Worm (Caenorhabditis elegans): Measurements from ENCODE around the gene C14A11.2.

ce11 chrX:2827702-2828182 is 24.8 kb downstream of the C14A11.2 start, which contains the start of gene ssr-2:
- TF ChIP-seq hlh-6 (tag; optimal IDR thresholded peaks at IDR 0.05), result no peak
- TF ChIP-seq T23F11.4 (GFP tag; optimal IDR thresholded peaks at IDR 0.05), result no peak
- TF ChIP-seq pqm-1 (tag; optimal IDR thresholded peaks at IDR 0.05), result no peak
- TF ChIP-seq ama-1 (optimal IDR thresholded peaks at IDR 0.05), result no peak
- no peak for TF ChIP-seq ets-4 (tag; optimal IDR thresholded peaks at IDR 0.05)
- no peak for TF ChIP-seq ceh-45 (GFP tag; IDR thresholded peaks at IDR 0.05)
- no peak for TF ChIP-seq ref-2 (tag; optimal IDR thresholded peaks at IDR 0.05)
- TF ChIP-seq ceh-48 (tag; optimal IDR thresholded peaks at IDR 0.05), result no peak
- no peak for TF ChIP-seq elt-2 (tag; optimal IDR thresholded peaks at IDR 0.05)
- no peak for TF ChIP-seq ceh-6 (GFP tag; optimal IDR thresholded peaks at IDR 0.05)
- no peak for TF ChIP-seq dve-1 (tag; optimal IDR thresholded peaks at IDR 0.05)
- TF ChIP-seq C08G9.2 (tag; optimal IDR thresholded peaks at IDR 0.05), result no peak

Measured in whole organism, late embryonic.